Worm (Caenorhabditis elegans) whole organism, L4/young adult: Measurements from ENCODE around the gene T12D8.9.

Experiments
- W03F9.2 ChIP-seq: fragments of 150-350 bp; optimal IDR thresholded peaks from 2 replicates; lab custom pipeline; 2014; ENCODE audit warnings: missing biosample characterization, missing genetic modification characterization
- him-1 ChIP-seq: sonication (generic microtip); optimal IDR thresholded peaks from 2 replicates; lab custom pipeline; 2016; ENCODE audit warnings: missing genotype, missing genetic modification reagents, missing genetic modification characterization, missing compliant biosample characterization

DNA sequence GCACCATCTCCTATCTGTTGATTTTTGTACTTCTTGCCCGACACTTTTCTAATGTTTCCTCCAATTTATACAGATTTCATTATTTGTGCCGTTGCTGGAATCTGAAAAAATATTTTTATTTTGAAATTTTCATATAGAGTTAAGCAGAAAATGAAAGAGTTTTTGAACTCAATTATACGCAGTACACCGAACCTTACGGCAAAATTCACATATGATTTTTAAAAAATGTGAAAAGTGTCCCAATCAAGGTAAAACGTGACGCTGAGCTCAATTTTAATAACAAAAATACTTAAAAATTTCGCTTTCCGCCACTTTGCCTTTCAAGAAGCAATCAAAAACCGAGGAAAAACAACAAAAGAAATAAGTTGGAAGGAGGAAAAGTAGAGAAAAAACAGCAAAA is 13.8 kb downstream of the T12D8.9 start, which contains the start of gene arrd-17:
- TF ChIP-seq him-1 (tag; lab: Kevin White, UChicago) (no peak), W03F9.2 (no peak)
